Worm (Caenorhabditis elegans) whole organism, mixed stage, embryonic: Measurements from ENCODE around the gene fbxa-62.

Experiments
- bed-3 ChIP-seq: fragments of 200-800 bp; sonication (Bioruptor generic); optimal IDR thresholded peaks from 3 replicates; lab custom pipeline; 2018; ENCODE audit warnings: mild to moderate bottlenecking, missing genetic modification characterization, moderate library complexity, missing compliant biosample characterization
- blmp-1 ChIP-seq: fragments of 150-350 bp; optimal IDR thresholded peaks from 2 replicates; lab custom pipeline; 2014; ENCODE audit warnings: missing biosample characterization, missing genetic modification characterization
- ceh-39 ChIP-seq: fragments of 150-350 bp; optimal IDR thresholded peaks from 2 replicates; lab custom pipeline; 2014; ENCODE audit warnings: missing biosample characterization, missing genetic modification characterization
- ceh-43 ChIP-seq: fragments of 200-800 bp; sonication (Bioruptor generic); optimal IDR thresholded peaks from 2 replicates; lab custom pipeline; 2018; ENCODE audit warnings: mild to moderate bottlenecking, missing genetic modification characterization, moderate library complexity, missing compliant biosample characterization
- ceh-83 ChIP-seq: fragments of 200-800 bp; sonication (Bioruptor generic); optimal IDR thresholded peaks from 2 replicates; lab custom pipeline; 2018; ENCODE audit warnings: mild to moderate bottlenecking, missing genetic modification characterization, missing compliant biosample characterization
- ces-1 ChIP-seq: fragments of 150-350 bp; optimal IDR thresholded peaks from 2 replicates; lab custom pipeline; 2014; ENCODE audit warnings: missing biosample characterization, missing genetic modification reagents, missing genetic modification characterization
- cnd-1 ChIP-seq: fragments of 200-800 bp; sonication (Bioruptor generic); optimal IDR thresholded peaks from 2 replicates; lab custom pipeline; 2018; ENCODE audit warnings: mild to moderate bottlenecking, missing genetic modification characterization, missing compliant biosample characterization
- drap-1 ChIP-seq: fragments of 200-800 bp; sonication (Bioruptor generic); optimal IDR thresholded peaks from 3 replicates; lab custom pipeline; 2018; ENCODE audit warnings: mild to moderate bottlenecking, missing genetic modification characterization, missing compliant biosample characterization
- elt-1 ChIP-seq: sonication (generic microtip); optimal IDR thresholded peaks from 2 replicates; lab custom pipeline; 2017; ENCODE audit warnings: missing genetic modification characterization, mild to moderate bottlenecking, missing compliant biosample characterization, antibody characterized with exemption, moderate library complexity, borderline replicate concordance; ENCODE audit not compliant: insufficient read depth
- flh-1 ChIP-seq: fragments of 200-800 bp; sonication (Bioruptor generic); optimal IDR thresholded peaks from 2 replicates; lab custom pipeline; 2018; ENCODE audit warnings: mild to moderate bottlenecking, missing genetic modification characterization, moderate library complexity, missing compliant biosample characterization
- ham-2 ChIP-seq: fragments of 200-800 bp; sonication (Bioruptor generic); optimal IDR thresholded peaks from 2 replicates; lab custom pipeline; 2018; ENCODE audit warnings: mild to moderate bottlenecking, missing genetic modification characterization, missing compliant biosample characterization
- hlh-1 ChIP-seq: fragments of 150-350 bp; optimal IDR thresholded peaks from 2 replicates; lab custom pipeline; 2014; ENCODE audit warnings: missing biosample characterization, missing genetic modification reagents, missing genetic modification characterization
- lin-13 ChIP-seq: fragments of 150-350 bp; optimal IDR thresholded peaks from 2 replicates; lab custom pipeline; 2014; ENCODE audit warnings: missing biosample characterization, missing genetic modification characterization
- lin-32 ChIP-seq: fragments of 200-800 bp; sonication (Bioruptor generic); optimal IDR thresholded peaks from 2 replicates; lab custom pipeline; 2018; ENCODE audit warnings: mild to moderate bottlenecking, missing genetic modification characterization, missing compliant biosample characterization
- lsy-2 ChIP-seq: fragments of 150-350 bp; optimal IDR thresholded peaks from 2 replicates; lab custom pipeline; 2014; ENCODE audit warnings: missing biosample characterization, missing genetic modification characterization
- mab-5 ChIP-seq: fragments of 150-350 bp; optimal IDR thresholded peaks from 2 replicates; lab custom pipeline; 2014; ENCODE audit warnings: missing biosample characterization, missing genetic modification characterization
- mep-1 ChIP-seq: fragments of 150-350 bp; optimal IDR thresholded peaks from 2 replicates; lab custom pipeline; 2017; ENCODE audit warnings: missing biosample characterization, missing genetic modification reagents, missing genetic modification characterization, inconsistent platforms
- mls-2 ChIP-seq: sonication (generic microtip); optimal IDR thresholded peaks from 2 replicates; lab custom pipeline; 2016; ENCODE audit warnings: mild to moderate bottlenecking, missing genetic modification characterization, moderate library complexity, missing compliant biosample characterization
- nhr-12 ChIP-seq: fragments of 150-350 bp; optimal IDR thresholded peaks from 2 replicates; lab custom pipeline; 2014; ENCODE audit warnings: missing biosample characterization, missing genetic modification characterization
- nhr-2 ChIP-seq: fragments of 150-350 bp; optimal IDR thresholded peaks from 2 replicates; lab custom pipeline; 2014; ENCODE audit warnings: missing biosample characterization, missing genetic modification characterization
- nhr-237 ChIP-seq: fragments of 150-350 bp; optimal IDR thresholded peaks from 2 replicates; lab custom pipeline; 2014; ENCODE audit warnings: missing biosample characterization, missing genetic modification characterization
- nhr-28 ChIP-seq: fragments of 150-350 bp; optimal IDR thresholded peaks from 2 replicates; lab custom pipeline; 2014; ENCODE audit warnings: missing biosample characterization, missing genetic modification characterization
- nhr-76 ChIP-seq: sonication (generic microtip); optimal IDR thresholded peaks from 2 replicates; lab custom pipeline; 2017; ENCODE audit warnings: missing biosample characterization, missing genetic modification characterization
- pha-4 ChIP-seq: fragments of 150-350 bp; optimal IDR thresholded peaks from 2 replicates; lab custom pipeline; 2018; ENCODE audit warnings: missing biosample characterization, missing genetic modification reagents, missing genetic modification characterization
- sem-2 ChIP-seq: fragments of 200-800 bp; sonication (Bioruptor generic); optimal IDR thresholded peaks from 2 replicates; lab custom pipeline; 2018; ENCODE audit warnings: mild to moderate bottlenecking, missing genetic modification characterization, missing compliant biosample characterization
- snpc-4 ChIP-seq: fragments of 150-350 bp; optimal IDR thresholded peaks from 2 replicates; lab custom pipeline; 2014; ENCODE audit warnings: missing biosample characterization, missing genetic modification characterization
- sptf-1 ChIP-seq: sonication (generic microtip); optimal IDR thresholded peaks from 2 replicates; lab custom pipeline; 2017; ENCODE audit warnings: mild to moderate bottlenecking, missing genetic modification characterization, moderate library complexity, missing compliant biosample characterization
- tbx-8 ChIP-seq: fragments of 200-800 bp; sonication (Bioruptor generic); optimal IDR thresholded peaks from 2 replicates; lab custom pipeline; 2018; ENCODE audit warnings: mild to moderate bottlenecking, missing genetic modification characterization, moderate library complexity, missing compliant biosample characterization
- unc-120 ChIP-seq: sonication (generic microtip); optimal IDR thresholded peaks from 2 replicates; lab custom pipeline; 2017; ENCODE audit warnings: missing genetic modification characterization, missing compliant biosample characterization; ENCODE audit not compliant: poor library complexity, severe bottlenecking
- unc-62 ChIP-seq: fragments of 150-350 bp; optimal IDR thresholded peaks from 2 replicates; lab custom pipeline; 2014; ENCODE audit warnings: missing biosample characterization, missing genetic modification reagents, missing genetic modification characterization
- zip-8 ChIP-seq: fragments of 150-350 bp; optimal IDR thresholded peaks from 2 replicates; lab custom pipeline; 2014; ENCODE audit warnings: missing biosample characterization, missing genetic modification characterization
- ztf-11 ChIP-seq: fragments of 150-350 bp; optimal IDR thresholded peaks from 2 replicates; lab custom pipeline; 2014; ENCODE audit warnings: missing biosample characterization, missing genetic modification characterization

The fbxa-62 gene

ce11 chrIII:2239587-2240144, 12.2 kb downstream of the fbxa-62 start, which contains the start of gene C39B5.10:
Gene C39B5.10 (minus strand): TSS chrIII:2239637.
- TF ChIP-seq unc-62 (GFP tag; lab: Kevin White, UChicago) (no peak), nhr-237 (tag; lab: Kevin White, UChicago) (no peak), hlh-1 (tag; lab: Kevin White, UChicago) (no peak), nhr-2 (no peak), nhr-28 (no peak), tbx-8 (GFP tag; lab: Kevin White, UChicago) (no peak), blmp-1 (tag; lab: Kevin White, UChicago) (no peak), sem-2 (no peak), drap-1 (no peak), ces-1 (GFP tag; lab: Kevin White, UChicago) (no peak), elt-1 (tag; lab: Kevin White, UChicago) (no peak), lsy-2 (no peak), lin-13 (tag; lab: Kevin White, UChicago) (no peak)

- TF ChIP-seq mab-5 (tag; lab: Kevin White, UChicago) (no peak), ceh-39 (no peak)
These were observed 13.0 kb downstream of the fbxa-62 start, which contains the start of gene srz-56 for ce11 chrIII:2240471-2240870. Gene srz-56 (plus strand): TSS chrIII:2240771.

- TF ChIP-seq ceh-39 = no peak
- no peak for TF ChIP-seq nhr-237 (tag; lab: Kevin White, UChicago)
- TF ChIP-seq elt-1 (tag; lab: Kevin White, UChicago) = no peak
- no peak for TF ChIP-seq ceh-83 (GFP tag; lab: Kevin White, UChicago)
- no peak for TF ChIP-seq cnd-1 (tag; lab: Kevin White, UChicago)
- no peak for TF ChIP-seq lsy-2
- no peak for TF ChIP-seq sem-2
These were observed 16.1 kb downstream of the fbxa-62 start for ce11 chrIII:2243617-2244016.

DNA sequence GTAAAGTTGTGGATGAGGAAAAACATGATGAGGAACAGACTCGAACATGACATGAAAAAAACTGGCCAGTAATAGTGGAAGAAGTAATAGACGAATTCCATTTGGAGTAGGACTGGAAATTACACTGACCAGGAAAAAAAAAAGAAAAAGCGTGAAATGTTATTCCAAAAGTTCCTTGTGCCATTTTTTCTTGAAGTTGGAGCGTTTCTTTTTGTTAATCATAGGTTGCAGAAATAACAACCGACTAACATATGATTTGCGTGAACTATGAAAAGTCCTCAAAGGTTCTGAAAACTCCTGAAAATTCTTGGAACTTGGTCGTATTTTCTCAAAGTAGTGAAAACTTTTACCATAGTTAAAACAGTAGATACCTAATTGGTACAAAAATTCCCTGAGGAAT, 18.2 kb downstream of the fbxa-62 start, which contains the start of gene srd-67:
srd-67 (minus strand) TSS at position 101 of the 400 bp plus-strand sequence.
- no peak for TF ChIP-seq tbx-8 (GFP tag; lab: Kevin White, UChicago)
- no peak for TF ChIP-seq mls-2
- no peak for TF ChIP-seq pha-4 (tag; lab: Kevin White, UChicago)

DNA sequence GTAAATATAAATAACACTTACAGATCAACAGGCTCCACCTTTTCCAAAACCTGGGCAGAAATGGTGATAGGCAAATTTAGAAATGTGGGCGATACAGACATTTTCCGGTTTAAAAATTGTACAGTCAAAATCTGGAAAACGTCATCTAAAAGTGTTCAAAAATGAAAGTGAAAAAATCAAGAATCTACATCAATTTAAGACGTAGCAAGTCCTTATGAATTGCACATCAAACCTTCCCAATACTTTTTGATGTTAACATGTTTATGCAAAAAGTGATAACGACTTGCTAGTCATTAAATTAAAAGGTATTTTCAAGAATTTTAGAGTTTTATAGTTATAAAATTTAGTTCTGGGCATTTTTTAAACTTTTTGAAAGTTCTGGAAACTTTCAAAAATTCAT, 23.8 kb downstream of the fbxa-62 start, which contains the start of gene fbxa-7:
fbxa-7 (minus strand) TSS at position 101 of the 400 bp plus-strand sequence.
- TF ChIP-seq sptf-1 (tag; lab: Kevin White, UChicago) (no peak), mls-2 (no peak), lin-32 (GFP tag; lab: Kevin White, UChicago) (no peak), ces-1 (GFP tag; lab: Kevin White, UChicago) (no peak), elt-1 (tag; lab: Kevin White, UChicago) (no peak), ceh-43 (GFP tag; lab: Kevin White, UChicago) (no peak), nhr-76 (tag; lab: Kevin White, UChicago) (no peak), snpc-4 (no peak), nhr-28 (no peak), tbx-8 (GFP tag; lab: Kevin White, UChicago) (no peak), mep-1 (no peak), ham-2 (GFP tag; lab: Kevin White, UChicago) (no peak), nhr-12 (tag; lab: Kevin White, UChicago) (no peak), unc-62 (GFP tag; lab: Kevin White, UChicago) (no peak), drap-1 (no peak), ztf-11 (tag; lab: Kevin White, UChicago) (no peak), cnd-1 (tag; lab: Kevin White, UChicago) (no peak), lin-13 (tag; lab: Kevin White, UChicago) (no peak), hlh-1 (tag; lab: Kevin White, UChicago) (no peak), unc-120 (tag; lab: Kevin White, UChicago) (no peak)

DNA sequence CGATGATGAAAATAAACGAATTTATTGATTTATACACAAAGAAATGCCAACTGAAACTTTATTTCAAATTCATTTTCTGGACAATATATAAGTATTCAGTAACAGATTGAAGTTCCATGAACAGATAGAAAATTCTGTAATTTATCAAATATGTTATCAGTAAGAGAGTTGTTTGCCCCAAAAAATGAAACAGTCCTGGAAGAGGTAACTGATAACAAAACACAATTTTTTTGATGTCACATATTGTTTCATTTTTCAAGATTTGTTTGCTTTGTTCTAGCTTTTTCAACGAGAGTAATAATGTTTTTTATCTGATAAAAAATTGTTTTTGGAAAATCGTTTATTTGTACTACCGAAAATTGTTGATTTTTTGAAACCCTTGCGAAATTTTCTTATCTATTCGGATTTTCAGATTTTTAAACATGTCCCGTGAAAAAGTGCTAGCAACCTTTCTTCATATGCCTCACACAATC, 25.6 kb downstream of the fbxa-62 start, which contains the start of gene fbxa-73:
fbxa-73 (plus strand) TSS at position 423 of the 473 bp plus-strand sequence.
- TF ChIP-seq bed-3 (no peak), zip-8 (no peak), ces-1 (GFP tag; lab: Kevin White, UChicago) (no peak), sptf-1 (tag; lab: Kevin White, UChicago) (no peak), mab-5 (tag; lab: Kevin White, UChicago) (no peak), nhr-12 (tag; lab: Kevin White, UChicago) (no peak), drap-1 (no peak), lsy-2 (no peak), ceh-39 (no peak), blmp-1 (tag; lab: Kevin White, UChicago) (no peak), nhr-76 (tag; lab: Kevin White, UChicago) (no peak), flh-1 (GFP tag; lab: Kevin White, UChicago) (no peak), ceh-43 (GFP tag; lab: Kevin White, UChicago) (no peak), ham-2 (GFP tag; lab: Kevin White, UChicago) (no peak), mep-1 (no peak), pha-4 (tag; lab: Kevin White, UChicago) (no peak), ceh-83 (GFP tag; lab: Kevin White, UChicago) (no peak), unc-62 (GFP tag; lab: Kevin White, UChicago) (no peak), ztf-11 (tag; lab: Kevin White, UChicago) (no peak)
